Fruit fly (Drosophila melanogaster): ENCODE results near the gene eEF2.
A peak's percentile ranks its signal among the peaks of the same experiment; 100 is the strongest.

eEF2 gene

dm6 chr2L:21629814-21630562 lies 52.0 kb downstream of the eEF2 start, which contains the start of gene Df31 (continued):
- TF ChIP-seq oc (tag; optimal IDR thresholded peaks at IDR 0.05), result no peak
- TF ChIP-seq Ssrp (tag; optimal IDR thresholded peaks at IDR 0.05), result no peak
- peak; percentile 2 for TF ChIP-seq CG15011 (GFP tag; optimal IDR thresholded peaks at IDR 0.05)
- no peak for TF ChIP-seq Spps (tag; optimal IDR thresholded peaks at IDR 0.05)
- no peak for TF ChIP-seq CG4282 (GFP tag; optimal IDR thresholded peaks at IDR 0.05)
- TF ChIP-seq Ravus (GFP tag; IDR thresholded peaks at IDR 0.05), result no peak
- TF ChIP-seq CG15514 (GFP tag; optimal IDR thresholded peaks at IDR 0.05), result peak; percentile 85
- no peak for TF ChIP-seq GATAe (GFP tag; conservative IDR thresholded peaks at IDR 0.05)
- TF ChIP-seq otp (GFP tag; IDR thresholded peaks at IDR 0.05), result peak; percentile 77; the same call in 2 of the 3 replicates
- peak; percentile 57 for TF ChIP-seq az2 (GFP tag; optimal IDR thresholded peaks at IDR 0.05)
- no peak for TF ChIP-seq CG7556 (GFP tag; optimal IDR thresholded peaks at IDR 0.05)
- peak; percentile 21; the same call in 1 of the 2 replicates for TF ChIP-seq sim (GFP tag; IDR thresholded peaks at IDR 0.05)
- TF ChIP-seq CG6813 (GFP tag; optimal IDR thresholded peaks at IDR 0.05), result no peak
- no peak for TF ChIP-seq slp2 (GFP tag; optimal IDR thresholded peaks at IDR 0.05)
- peak; percentile 79 for TF ChIP-seq vnd (GFP tag; IDR thresholded peaks at IDR 0.05; ENCODE audit: partially characterized antibody)
- no peak for TF ChIP-seq kah (GFP tag; optimal IDR thresholded peaks at IDR 0.05)
- no peak for TF ChIP-seq CG11695 (GFP tag; IDR thresholded peaks at IDR 0.05)
- peak; percentile 62 for TF ChIP-seq Dip3 (GFP tag; optimal IDR thresholded peaks at IDR 0.05)
- no peak for TF ChIP-seq corto (GFP tag; optimal IDR thresholded peaks at IDR 0.05)
- TF ChIP-seq shn (GFP tag; optimal IDR thresholded peaks at IDR 0.05), result peak; percentile 48
- peak; percentile 41 for TF ChIP-seq ftz-f1 (GFP tag; optimal IDR thresholded peaks at IDR 0.05)
- TF ChIP-seq CG13624 (GFP tag; optimal IDR thresholded peaks at IDR 0.05), result no peak
- 0 out of 2 replicates have a peak, but pooled peaks have one; percentile 14 for TF ChIP-seq HLH3B (GFP tag; IDR thresholded peaks at IDR 0.05)
- peak; percentile 49 for TF ChIP-seq unpg (GFP tag; optimal IDR thresholded peaks at IDR 0.05)
- TF ChIP-seq Atf6 (GFP tag; IDR thresholded peaks at IDR 0.05), result peak; percentile 58
- no peak for TF ChIP-seq D (optimal IDR thresholded peaks at IDR 0.05)
- TF ChIP-seq D (GFP tag; optimal IDR thresholded peaks at IDR 0.05), result no peak
- peak; percentile 43; the same call in 1 of the 2 replicates for TF ChIP-seq stc (GFP tag; IDR thresholded peaks at IDR 0.05)
- peak; percentile 27 for TF ChIP-seq Atf3 (GFP tag; optimal IDR thresholded peaks at IDR 0.05)
- TF ChIP-seq Lpt (GFP tag; optimal IDR thresholded peaks at IDR 0.05), result no peak
- TF ChIP-seq dpn (GFP tag; optimal IDR thresholded peaks at IDR 0.05), result peak; percentile 66 to 69
- no peak; the same call in 2 of the 3 replicates for TF ChIP-seq zfh1 (GFP tag; IDR thresholded peaks at IDR 0.05)
- TF ChIP-seq dm (GFP tag; optimal IDR thresholded peaks at IDR 0.05), result peak; percentile 40
- TF ChIP-seq toy (GFP tag; IDR thresholded peaks at IDR 0.05), result no peak
- peak; percentile 46 for TF ChIP-seq HLH54F (GFP tag; optimal IDR thresholded peaks at IDR 0.05)
- no peak for TF ChIP-seq CG7357 (GFP tag; IDR thresholded peaks at IDR 0.05)
- TF ChIP-seq CG11723 (GFP tag; optimal IDR thresholded peaks at IDR 0.05), result peak; percentile 12
- peak; percentile 62 for TF ChIP-seq CG1233 (GFP tag; optimal IDR thresholded peaks at IDR 0.05)
- no peak for TF ChIP-seq Poxn (GFP tag; IDR thresholded peaks at IDR 0.05)
- peak; percentile 62 for TF ChIP-seq ems (GFP tag; optimal IDR thresholded peaks at IDR 0.05)
- TF ChIP-seq Bteb2 (GFP tag; optimal IDR thresholded peaks at IDR 0.05), result no peak
- peak; percentile 33 for TF ChIP-seq D19B (GFP tag; optimal IDR thresholded peaks at IDR 0.05)
- no peak for TF ChIP-seq lola (GFP tag; optimal IDR thresholded peaks at IDR 0.05)
- TF ChIP-seq hbn (GFP tag; IDR thresholded peaks at IDR 0.05; ENCODE audit: partially characterized antibody), result peak; percentile 89
- TF ChIP-seq peb (GFP tag; IDR thresholded peaks at IDR 0.05), result no peak
- no peak for TF ChIP-seq emc (GFP tag; optimal IDR thresholded peaks at IDR 0.05)
- TF ChIP-seq HLH4C (GFP tag; IDR thresholded peaks at IDR 0.05; ENCODE audit: partially characterized antibody), result peak; percentile 81
- TF ChIP-seq CG5180 (GFP tag; optimal IDR thresholded peaks at IDR 0.05), result no peak
- TF ChIP-seq NFAT (GFP tag; IDR thresholded peaks at IDR 0.05), result no peak; the same call in 1 of the 2 replicates

Measured in whole organism, embryonic.